Fruit fly (Drosophila melanogaster): ENCODE measurements around the gene Wnt4.

Wnt4 gene

DNA sequence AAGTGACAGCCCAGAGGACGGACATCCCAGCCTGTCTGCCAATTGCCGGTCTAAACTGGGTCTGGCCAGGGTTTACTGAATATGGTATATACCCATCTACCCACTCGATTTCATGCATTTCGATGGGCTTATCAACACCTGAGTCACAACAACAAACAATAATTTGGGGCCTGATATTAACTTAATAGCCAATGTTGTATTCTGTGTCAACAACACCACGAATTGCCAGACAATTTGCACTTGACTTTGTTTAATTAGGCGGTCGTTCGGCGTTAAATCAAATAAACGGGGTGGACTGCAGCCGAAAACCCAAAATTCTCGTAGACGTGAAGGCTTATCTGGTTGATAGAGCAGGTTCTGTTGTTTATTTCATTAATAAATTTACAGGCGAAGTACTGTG, 37.7 kb downstream of the Wnt4 start (continued):
- TF ChIP-seq CG13287 (GFP tag; IDR thresholded peaks at IDR 0.05; ENCODE audit: partially characterized antibody) (no peak), CG17186 (GFP tag; optimal IDR thresholded peaks at IDR 0.05) (no peak), Antp (GFP tag; optimal IDR thresholded peaks at IDR 0.05) (no peak), CG16779 (GFP tag; IDR thresholded peaks at IDR 0.05) (no peak), Atf3 (GFP tag; optimal IDR thresholded peaks at IDR 0.05) (no peak), CG33557 (GFP tag; optimal IDR thresholded peaks at IDR 0.05) (no peak), ro (GFP tag; IDR thresholded peaks at IDR 0.05) (no peak), nmo (GFP tag; optimal IDR thresholded peaks at IDR 0.05) (no peak), cas (GFP tag; IDR thresholded peaks at IDR 0.05) (no peak), CG13296 (GFP tag; optimal IDR thresholded peaks at IDR 0.05) (peak; percentile 68), Myb (GFP tag; optimal IDR thresholded peaks at IDR 0.05) (no peak), mld (GFP tag; IDR thresholded peaks at IDR 0.05; ENCODE audit: partially characterized antibody) (no peak), tap (tag; optimal IDR thresholded peaks at IDR 0.05) (no peak), sob (GFP tag; IDR thresholded peaks at IDR 0.05) (peak; percentile 31; the same call in 1 of the 2 replicates), gce (GFP tag; IDR thresholded peaks at IDR 0.05) (no peak), ara (GFP tag; IDR thresholded peaks at IDR 0.05) (no peak), da (GFP tag; optimal IDR thresholded peaks at IDR 0.05) (no peak), Poxn (GFP tag; IDR thresholded peaks at IDR 0.05) (no peak), tx (GFP tag; optimal IDR thresholded peaks at IDR 0.05) (no peak), cwo (GFP tag; optimal IDR thresholded peaks at IDR 0.05) (peak; percentile 1), CG15479 (GFP tag; optimal IDR thresholded peaks at IDR 0.05) (no peak), Meics (GFP tag; optimal IDR thresholded peaks at IDR 0.05) (peak; percentile 6), phol (tag; optimal IDR thresholded peaks at IDR 0.05) (no peak), YL-1 (GFP tag; optimal IDR thresholded peaks at IDR 0.05) (no peak), Stat92E (GFP tag; optimal IDR thresholded peaks at IDR 0.05) (no peak), abd-A (tag; optimal IDR thresholded peaks at IDR 0.05) (no peak), CG7786 (GFP tag; optimal IDR thresholded peaks at IDR 0.05) (no peak), CG11247 (GFP tag; IDR thresholded peaks at IDR 0.05) (no peak), Side (GFP tag; optimal IDR thresholded peaks at IDR 0.05) (peak; percentile 15), shn (GFP tag; optimal IDR thresholded peaks at IDR 0.05) (no peak), CG16815 (GFP tag; optimal IDR thresholded peaks at IDR 0.05) (no peak), CG31441 (GFP tag; IDR thresholded peaks at IDR 0.05) (no peak), Ada2b (GFP tag; IDR thresholded peaks at IDR 0.05) (no peak), Doc3 (GFP tag; IDR thresholded peaks at IDR 0.05; ENCODE audit: partially characterized antibody) (no peak), mirr (GFP tag; optimal IDR thresholded peaks at IDR 0.05) (peak; percentile 78), ci (GFP tag; IDR thresholded peaks at IDR 0.05) (no peak), E2f2 (GFP tag; IDR thresholded peaks at IDR 0.05) (no peak), Pdp1 (GFP tag; optimal IDR thresholded peaks at IDR 0.05) (no peak), CG7928 (GFP tag; optimal IDR thresholded peaks at IDR 0.05) (no peak), nerfin-1 (tag; optimal IDR thresholded peaks at IDR 0.05) (no peak), klu (GFP tag; IDR thresholded peaks at IDR 0.05) (no peak), CG4404 (GFP tag; IDR thresholded peaks at IDR 0.05) (no peak), CG17359 (tag; optimal IDR thresholded peaks at IDR 0.05) (no peak), bigmax (GFP tag; optimal IDR thresholded peaks at IDR 0.05) (no peak), Ets97D (GFP tag; optimal IDR thresholded peaks at IDR 0.05) (no peak), Dip2 (GFP tag; IDR thresholded peaks at IDR 0.05) (no peak), sima (GFP tag; optimal IDR thresholded peaks at IDR 0.05) (no peak), Dip3 (GFP tag; optimal IDR thresholded peaks at IDR 0.05) (peak; percentile 20), CG12104 (GFP tag; optimal IDR thresholded peaks at IDR 0.05) (no peak), CG3838 (GFP tag; optimal IDR thresholded peaks at IDR 0.05) (no peak), Eip74EF (GFP tag; optimal IDR thresholded peaks at IDR 0.05) (no peak), Hsf (GFP tag; optimal IDR thresholded peaks at IDR 0.05) (no peak)

All from whole organism, embryonic.